Worm (Caenorhabditis elegans) whole organism, L2 larva: Measurements from ENCODE around the gene C06A1.3.

Experiments
- C34F6.9 ChIP-seq: fragments of 150-350 bp; optimal IDR thresholded peaks from 2 replicates; lab custom pipeline; 2014; ENCODE audit warnings: missing biosample characterization, missing genetic modification characterization
- F13H6.1 ChIP-seq: sonication (generic microtip); optimal IDR thresholded peaks from 2 replicates; lab custom pipeline; 2016; ENCODE audit warnings: missing genetic modification characterization, missing compliant biosample characterization
- R02D3.7 ChIP-seq: fragments of 150-350 bp; optimal IDR thresholded peaks from 2 replicates; lab custom pipeline; 2014; ENCODE audit warnings: missing biosample characterization, missing genetic modification characterization
- Y55F3AM.14 ChIP-seq: fragments of 200-800 bp; sonication (Bioruptor generic); optimal IDR thresholded peaks from 2 replicates; lab custom pipeline; 2018; ENCODE audit warnings: mild to moderate bottlenecking, missing genetic modification characterization, missing compliant biosample characterization
- ZK546.5 ChIP-seq: sonication (generic microtip); optimal IDR thresholded peaks from 2 replicates; lab custom pipeline; 2017; ENCODE audit warnings: missing biosample characterization, missing genetic modification characterization
- aly-2 ChIP-seq: fragments of 150-350 bp; optimal IDR thresholded peaks from 2 replicates; lab custom pipeline; 2014; ENCODE audit warnings: missing biosample characterization, missing genetic modification characterization
- ama-1 ChIP-seq: fragments of 150-350 bp; optimal IDR thresholded peaks from 2 replicates; lab custom pipeline; 2018; ENCODE audit warnings: inconsistent platforms
- blmp-1 ChIP-seq: sonication (generic microtip); optimal IDR thresholded peaks from 2 replicates; lab custom pipeline; 2017; ENCODE audit warnings: missing genetic modification characterization, mild to moderate bottlenecking, missing compliant biosample characterization, antibody characterized with exemption, moderate library complexity; ENCODE audit not compliant: insufficient read depth
- ceh-16 ChIP-seq: fragments of 150-350 bp; optimal IDR thresholded peaks from 2 replicates; lab custom pipeline; 2014; ENCODE audit warnings: missing biosample characterization, missing genetic modification characterization
- dmd-4 ChIP-seq: sonication (generic microtip); optimal IDR thresholded peaks from 2 replicates; lab custom pipeline; 2017; ENCODE audit warnings: missing biosample characterization, missing genetic modification characterization
- egl-27 ChIP-seq: sonication (generic microtip); optimal IDR thresholded peaks from 3 replicates; lab custom pipeline; 2017; ENCODE audit warnings: missing biosample characterization, missing genetic modification reagents, missing genetic modification characterization
- elt-1 ChIP-seq: fragments of 150-350 bp; optimal IDR thresholded peaks from 2 replicates; lab custom pipeline; 2014; ENCODE audit warnings: missing biosample characterization, missing genetic modification characterization
- elt-3 ChIP-seq: sonication (generic microtip); optimal IDR thresholded peaks from 2 replicates; lab custom pipeline; 2017; ENCODE audit warnings: missing biosample characterization, missing genetic modification characterization
- gmeb-1 ChIP-seq: fragments of 150-350 bp; optimal IDR thresholded peaks from 2 replicates; lab custom pipeline; 2014; ENCODE audit warnings: missing biosample characterization, missing genetic modification characterization
- lin-13 ChIP-seq: fragments of 150-350 bp; optimal IDR thresholded peaks from 2 replicates; lab custom pipeline; 2014; ENCODE audit warnings: missing biosample characterization, missing genetic modification reagents, missing genetic modification characterization
- lsy-2 ChIP-seq, 2 experiments: fragments of 150-350 bp in 1 of 2; sonication (generic microtip) in 1 of 2; optimal IDR thresholded peaks; 2 replicates each; lab custom pipeline; 2014 to 2017; ENCODE audit warnings: missing biosample characterization in 2 of 2, missing genetic modification characterization in 2 of 2
- mdl-1 ChIP-seq, 2 experiments: fragments of 150-350 bp in 1 of 2; sonication (generic microtip) in 1 of 2; optimal IDR thresholded peaks; 2 replicates each; lab custom pipeline; 2017; ENCODE audit warnings: missing biosample characterization in 2 of 2, missing genetic modification characterization in 2 of 2
- nhr-10 ChIP-seq: sonication (generic microtip); optimal IDR thresholded peaks from 2 replicates; lab custom pipeline; 2017; ENCODE audit warnings: missing biosample characterization, missing genetic modification characterization
- nhr-11 ChIP-seq: fragments of 150-350 bp; optimal IDR thresholded peaks from 2 replicates; lab custom pipeline; 2014; ENCODE audit warnings: missing biosample characterization, missing genetic modification characterization
- nhr-129 ChIP-seq: fragments of 150-350 bp; optimal IDR thresholded peaks from 2 replicates; lab custom pipeline; 2014; ENCODE audit warnings: missing biosample characterization, missing genetic modification characterization
- nhr-21 ChIP-seq: fragments of 150-350 bp; optimal IDR thresholded peaks from 2 replicates; lab custom pipeline; 2014; ENCODE audit warnings: missing biosample characterization, missing genetic modification characterization
- nhr-23 ChIP-seq: fragments of 150-350 bp; optimal IDR thresholded peaks from 2 replicates; lab custom pipeline; 2014; ENCODE audit warnings: missing biosample characterization, missing genetic modification reagents, missing genetic modification characterization
- nhr-25 ChIP-seq: fragments of 150-350 bp; sonication (generic microtip); optimal IDR thresholded peaks from 3 replicates; lab custom pipeline; 2014; ENCODE audit warnings: missing biosample characterization, missing genetic modification characterization
- nhr-6 ChIP-seq: fragments of 150-350 bp; optimal IDR thresholded peaks from 2 replicates; lab custom pipeline; 2014; ENCODE audit warnings: missing biosample characterization, missing genetic modification characterization
- nhr-77 ChIP-seq: fragments of 150-350 bp; optimal IDR thresholded peaks from 2 replicates; lab custom pipeline; 2014; ENCODE audit warnings: missing biosample characterization, missing genetic modification characterization
- peb-1 ChIP-seq: fragments of 150-350 bp; optimal IDR thresholded peaks from 2 replicates; lab custom pipeline; 2014; ENCODE audit warnings: missing biosample characterization, missing genetic modification characterization
- sem-4 ChIP-seq: fragments of 150-350 bp; optimal IDR thresholded peaks from 2 replicates; lab custom pipeline; 2014; ENCODE audit warnings: missing biosample characterization, missing genetic modification reagents, missing genetic modification characterization
- skn-1 ChIP-seq: sonication (generic microtip); optimal IDR thresholded peaks from 2 replicates; lab custom pipeline; 2017; ENCODE audit warnings: missing biosample characterization, missing genetic modification characterization
- sma-3 ChIP-seq: sonication (generic microtip); optimal IDR thresholded peaks from 2 replicates; lab custom pipeline; 2016; ENCODE audit warnings: missing genetic modification reagents, missing genetic modification characterization, missing compliant biosample characterization
- snpc-4 ChIP-seq: fragments of 150-350 bp; optimal IDR thresholded peaks from 2 replicates; lab custom pipeline; 2014; ENCODE audit warnings: missing biosample characterization, missing genetic modification characterization
- unc-55 ChIP-seq: fragments of 150-350 bp; sonication (generic microtip); optimal IDR thresholded peaks from 3 replicates; lab custom pipeline; 2014; ENCODE audit warnings: missing biosample characterization, missing genetic modification reagents, missing genetic modification characterization
- unc-62 ChIP-seq: fragments of 150-350 bp; optimal IDR thresholded peaks from 2 replicates; lab custom pipeline; 2014; ENCODE audit warnings: missing biosample characterization, missing genetic modification reagents, missing genetic modification characterization
- zag-1 ChIP-seq: fragments of 150-350 bp; optimal IDR thresholded peaks from 2 replicates; lab custom pipeline; 2014; ENCODE audit warnings: missing biosample characterization, missing genetic modification characterization
- ztf-1 ChIP-seq: fragments of 200-800 bp; sonication (Bioruptor generic); conservative IDR thresholded peaks from 2 replicates; pipeline ENCODE4 v1.3.6; 2022; ENCODE audit warnings: missing genetic modification characterization, missing compliant biosample characterization
- ztf-11 ChIP-seq: sonication (generic microtip); optimal IDR thresholded peaks from 2 replicates; lab custom pipeline; 2017; ENCODE audit warnings: missing biosample characterization, missing genetic modification characterization
- ztf-4 ChIP-seq: fragments of 150-350 bp; optimal IDR thresholded peaks from 2 replicates; lab custom pipeline; 2014; ENCODE audit warnings: missing biosample characterization, missing genetic modification characterization

Gene C06A1.3

DNA sequence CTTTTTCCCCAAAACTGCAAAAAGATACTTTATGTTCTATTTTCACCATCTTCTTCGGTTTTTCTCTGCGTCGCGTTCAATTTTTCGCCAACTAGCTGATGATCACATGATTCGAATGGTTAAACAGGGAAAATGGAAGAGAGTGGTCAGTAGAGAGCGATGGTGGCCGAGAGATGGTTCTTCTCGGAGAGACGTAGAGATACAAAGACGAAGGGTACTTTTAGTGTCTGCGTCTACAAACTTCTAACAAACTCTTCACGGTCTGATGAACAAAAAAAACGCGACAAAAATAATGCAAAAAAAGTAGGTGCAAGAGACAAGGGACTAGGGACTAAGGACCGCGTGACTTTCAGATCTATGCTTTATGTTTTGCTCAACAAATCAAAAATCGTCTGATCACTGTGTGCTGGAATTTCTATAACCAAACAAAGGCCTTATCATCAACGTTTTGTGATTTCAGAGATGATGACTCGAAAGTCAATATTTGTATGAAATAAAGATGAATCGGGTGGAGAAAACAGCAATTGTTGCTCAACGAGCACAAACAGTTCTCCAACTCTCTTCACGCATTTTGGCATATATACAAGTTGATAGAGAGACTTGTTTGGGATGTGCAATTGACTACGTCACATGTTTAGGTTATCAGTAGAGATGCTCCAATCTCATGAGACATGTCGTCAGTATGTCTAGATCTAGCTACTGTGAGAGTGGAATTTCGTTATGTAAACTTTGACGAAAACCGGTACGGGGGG, 19.9 kb upstream of the C06A1.3 start (continued):
- peak; percentile 88 for TF ChIP-seq egl-27 (tag; lab: Kevin White, UChicago)
- TF ChIP-seq sem-4 (tag; lab: Kevin White, UChicago) = peak; percentile 96
- TF ChIP-seq nhr-77 (tag; lab: Kevin White, UChicago) = peak; percentile 19
- TF ChIP-seq zag-1 = peak; percentile 69
- TF ChIP-seq aly-2 (tag; lab: Kevin White, UChicago) = no peak
- TF ChIP-seq Y55F3AM.14 (GFP tag; lab: Kevin White, UChicago) = peak; percentile 78
- peak; percentile 10 for TF ChIP-seq nhr-10 (tag; lab: Kevin White, UChicago)
- peak; percentile 95 for TF ChIP-seq F13H6.1 (tag; lab: Kevin White, UChicago)
- peak; percentile 68 for TF ChIP-seq blmp-1
- TF ChIP-seq ztf-11 = no peak
- peak; percentile 61 for TF ChIP-seq snpc-4 (tag; lab: Kevin White, UChicago)
- peak; percentile 53 for TF ChIP-seq skn-1 (tag; lab: Kevin White, UChicago)
- TF ChIP-seq nhr-21 = peak; percentile 97
- no peak for TF ChIP-seq nhr-23 (tag; lab: Kevin White, UChicago)
- no peak for TF ChIP-seq ztf-1 (GFP tag; lab: Robert Waterston, UW)

DNA sequence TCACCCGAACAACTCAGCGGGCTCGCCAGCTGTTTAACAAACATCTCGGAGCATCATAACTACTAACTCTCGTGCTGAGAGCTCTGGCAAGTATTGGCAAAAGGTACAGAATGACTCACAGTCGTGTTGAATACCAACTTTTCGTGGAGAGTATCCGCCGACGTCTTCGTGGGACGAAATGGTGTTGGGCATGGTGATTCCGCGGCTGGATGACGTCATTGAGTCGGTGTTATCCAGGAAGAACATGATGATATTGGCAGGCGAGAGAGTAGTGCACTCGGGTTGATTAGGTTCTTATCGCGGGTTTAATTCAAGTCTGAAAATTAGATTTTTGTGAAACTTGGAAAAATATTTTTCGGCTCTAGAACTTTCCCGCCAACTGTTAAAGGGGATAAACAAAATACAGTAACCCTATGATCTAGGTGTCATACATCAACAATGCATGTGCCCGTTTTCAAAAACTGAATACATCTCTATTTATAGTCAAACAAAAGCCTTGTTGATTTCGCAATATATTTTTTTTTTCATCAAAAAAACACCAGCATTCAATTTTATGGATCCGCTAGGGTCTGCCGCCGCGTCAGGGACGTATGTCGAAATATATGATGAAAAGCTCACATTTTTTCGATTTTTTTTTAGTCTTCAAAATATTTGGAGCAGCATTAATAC, 18.6 kb upstream of the C06A1.3 start:
- TF ChIP-seq mdl-1 (tag; optimal IDR thresholded peaks at IDR 0.05; lab: Kevin White, UChicago) (no peak), ceh-16 (tag; lab: Kevin White, UChicago) (no peak), ZK546.5 (tag; lab: Kevin White, UChicago) (no peak), ztf-11 (no peak), peb-1 (tag; lab: Kevin White, UChicago) (no peak), zag-1 (no peak), nhr-21 (no peak), sem-4 (tag; lab: Kevin White, UChicago) (no peak), lin-13 (GFP tag; lab: Kevin White, UChicago) (no peak), C34F6.9 (tag; lab: Kevin White, UChicago) (no peak), nhr-129 (tag; lab: Kevin White, UChicago) (peak; percentile 19), elt-3 (tag; lab: Kevin White, UChicago) (no peak), elt-1 (no peak), nhr-77 (tag; lab: Kevin White, UChicago) (no peak), nhr-11 (tag; lab: Kevin White, UChicago) (no peak), unc-55 (GFP tag; lab: Kevin White, UChicago) (peak; percentile 44)

DNA sequence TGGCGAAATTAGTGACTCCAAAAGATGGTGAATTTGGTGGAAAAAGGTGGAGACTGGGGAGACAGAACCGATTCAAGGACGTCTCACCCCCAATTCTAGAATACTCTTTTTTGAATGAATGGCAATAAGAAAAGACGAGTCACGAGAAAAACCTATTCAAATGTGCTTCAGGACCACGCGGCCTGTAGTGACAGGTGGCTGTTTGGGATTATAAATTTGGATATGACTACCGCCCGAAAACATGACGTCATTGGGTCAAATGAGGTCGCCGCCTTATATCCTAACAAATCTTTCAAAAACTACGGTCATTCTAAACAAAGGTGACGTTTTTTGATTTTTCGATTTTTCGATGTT, 18.0 kb upstream of the C06A1.3 start:
- TF ChIP-seq unc-55 (GFP tag; lab: Kevin White, UChicago) (no peak), unc-62 (no peak), nhr-6 (no peak), F13H6.1 (tag; lab: Kevin White, UChicago) (no peak), nhr-77 (tag; lab: Kevin White, UChicago) (no peak), zag-1 (no peak), C34F6.9 (tag; lab: Kevin White, UChicago) (no peak), mdl-1 (tag; optimal IDR thresholded peaks at IDR 0.05; lab: Kevin White, UChicago) (no peak), elt-3 (tag; lab: Kevin White, UChicago) (no peak), nhr-129 (tag; lab: Kevin White, UChicago) (peak; percentile 13), ceh-16 (tag; lab: Kevin White, UChicago) (peak; percentile 3), nhr-11 (tag; lab: Kevin White, UChicago) (no peak), nhr-10 (tag; lab: Kevin White, UChicago) (no peak), lsy-2 (tag; optimal IDR thresholded peaks at IDR 0.05; lab: Kevin White, UChicago) (no peak), gmeb-1 (tag; lab: Kevin White, UChicago) (no peak), nhr-25 (tag; lab: Kevin White, UChicago) (peak; percentile 48), nhr-21 (no peak), dmd-4 (tag; lab: Kevin White, UChicago) (no peak), blmp-1 (no peak)

DNA sequence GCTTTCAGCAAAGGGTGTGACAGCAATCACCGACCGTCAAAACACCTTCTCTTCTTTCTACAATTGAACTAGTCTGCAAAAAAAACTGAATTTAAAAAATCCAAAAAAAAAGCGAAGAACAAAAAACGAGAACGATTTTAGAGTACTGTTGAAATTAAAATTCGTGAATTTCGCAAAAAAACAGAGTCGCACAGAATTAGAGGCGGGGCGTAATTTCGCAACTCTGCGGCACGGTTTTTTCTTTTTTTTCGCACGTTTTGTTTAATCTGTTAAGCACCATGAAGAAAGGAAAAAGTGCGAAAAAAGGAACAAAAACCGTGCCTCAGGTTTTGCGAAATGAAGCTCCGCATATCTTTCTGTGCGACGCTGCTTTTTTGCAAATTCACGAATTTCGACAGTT, 17.1 kb upstream of the C06A1.3 start, which contains the start of gene mnk-1:
Gene mnk-1 (minus strand): TSS at position 73 of the 400 bp plus-strand sequence.
- TF ChIP-seq ama-1 (lab: Kevin White, UChicago) (no peak), sma-3 (GFP tag; lab: Kevin White, UChicago) (no peak), F13H6.1 (tag; lab: Kevin White, UChicago) (no peak), nhr-6 (no peak), elt-3 (tag; lab: Kevin White, UChicago) (no peak), nhr-25 (tag; lab: Kevin White, UChicago) (no peak), R02D3.7 (tag; lab: Kevin White, UChicago) (no peak), ztf-4 (tag; lab: Kevin White, UChicago) (no peak), snpc-4 (tag; lab: Kevin White, UChicago) (no peak), lsy-2 (tag; optimal IDR thresholded peaks at IDR 0.05; lab: Kevin White, UChicago) (no peak)
